Worm (Caenorhabditis elegans) whole organism, L4 larva: ENCODE data around the gene daz-1.

Experiments
- nhr-11 ChIP-seq: fragments of 150-350 bp; optimal IDR thresholded peaks from 2 replicates; lab custom pipeline; 2014; ENCODE audit warnings: missing biosample characterization, missing genetic modification characterization
- snpc-4 ChIP-seq: fragments of 150-350 bp; optimal IDR thresholded peaks from 2 replicates; lab custom pipeline; 2014; ENCODE audit warnings: missing biosample characterization, missing genetic modification characterization
- ztf-11 ChIP-seq: fragments of 150-350 bp; optimal IDR thresholded peaks from 2 replicates; lab custom pipeline; 2014; ENCODE audit warnings: missing biosample characterization, missing genetic modification characterization

ce11 chrII:5498156-5498739, 42.1 kb downstream of the daz-1 start, which contains the start of the genes suex-1 and F12A10.9:
- TF ChIP-seq ztf-11 (tag; lab: Kevin White, UChicago) (no peak), nhr-11 (tag; lab: Kevin White, UChicago) (no peak), snpc-4 (tag; lab: Kevin White, UChicago) (no peak)
